Fruit fly (Drosophila melanogaster) Kc167 (cell line): ENCODE results near the gene AdoR.

Source experiments
- h ChIP-seq: fragments of >200 bp; optimal IDR thresholded peaks from 3 replicates; lab custom pipeline; 2018; ENCODE audit warnings: missing external identifiers
- insv ChIP-seq: fragments of >200 bp; optimal IDR thresholded peaks from 3 replicates; lab custom pipeline; 2018; ENCODE audit warnings: missing external identifiers
- psq ChIP-seq: fragments of >200 bp; optimal IDR thresholded peaks from 2 replicates; lab custom pipeline; 2017; ENCODE audit warnings: missing external identifiers
- ttk ChIP-seq: sonication (Bioruptor generic); optimal IDR thresholded peaks from 2 replicates; lab custom pipeline; 2017; ENCODE audit warnings: missing external identifiers

- TF ChIP-seq h (lab: Kevin White, UChicago) (no peak), insv (lab: Kevin White, UChicago) (no peak), psq (lab: Kevin White, UChicago) (no peak), ttk (lab: Kevin White, UChicago) (no peak)
These were observed at the start of gene AdoR for dm6 chr3R:30149506-30149905.
